Worm (Caenorhabditis elegans): Measurements from ENCODE around the gene aptf-2.

The aptf-2 gene

ce11 chrIV:13393246-13393716 lies 22.6 kb downstream of the aptf-2 start (continued):
- no peak for TF ChIP-seq daf-8 (GFP tag; IDR thresholded peaks at IDR 0.05)
- no peak for TF ChIP-seq unc-39 (tag; optimal IDR thresholded peaks at IDR 0.05)
- peak; percentile 97 for TF ChIP-seq aha-1 (tag)
- peak; percentile 31 for TF ChIP-seq pqm-1 (tag; optimal IDR thresholded peaks at IDR 0.05)
- peak; percentile 51 for TF ChIP-seq T20F7.1 (GFP tag; optimal IDR thresholded peaks at IDR 0.05)
- peak; percentile 5 for TF ChIP-seq mep-1 (tag; optimal IDR thresholded peaks at IDR 0.05)
- peak; percentile 21 for TF ChIP-seq nhr-77 (tag; optimal IDR thresholded peaks at IDR 0.05)
- peak; percentile 34 for TF ChIP-seq nhr-6 (tag; optimal IDR thresholded peaks at IDR 0.05)
- TF ChIP-seq pha-4 (GFP tag; IDR thresholded peaks at IDR 0.05), result no peak; the same call in 1 of the 2 replicates
- TF ChIP-seq pha-4 (tag; optimal IDR thresholded peaks at IDR 0.05), result no peak
- peak; percentile 7; the same call in 1 of the 2 replicates for TF ChIP-seq ceh-20 (GFP tag; IDR thresholded peaks at IDR 0.05)
- TF ChIP-seq mes-2 (tag; optimal IDR thresholded peaks at IDR 0.05; ENCODE audit: poor library complexity, severe bottlenecking), result peak; percentile 7
- TF ChIP-seq sdz-12 (GFP tag; optimal IDR thresholded peaks at IDR 0.05), result no peak
- TF ChIP-seq lin-1 (GFP tag; IDR thresholded peaks at IDR 0.05), result no peak
- peak; percentile 75 for TF ChIP-seq hlh-30 (tag; optimal IDR thresholded peaks at IDR 0.05; ENCODE audit: insufficient read depth)
- no peak for TF ChIP-seq zip-11 (GFP tag; IDR thresholded peaks at IDR 0.05)
- TF ChIP-seq F10B5.3 (tag; optimal IDR thresholded peaks at IDR 0.05), result no peak
- no peak; the same call in 1 of the 2 replicates for TF ChIP-seq tra-1 (GFP tag; IDR thresholded peaks at IDR 0.05)
- TF ChIP-seq dve-1 (tag; optimal IDR thresholded peaks at IDR 0.05; ENCODE audit: insufficient read depth), result peak; percentile 52
- no peak for TF ChIP-seq nhr-41 (GFP tag; IDR thresholded peaks at IDR 0.05)
- TF ChIP-seq unc-62 (GFP tag; optimal IDR thresholded peaks at IDR 0.05 in 1 of 2), result peak in 1 of 2 experiments; percentile 83
- TF ChIP-seq unc-62 (tag; optimal IDR thresholded peaks at IDR 0.05), result no peak
- no peak for TF ChIP-seq lsy-2 (tag; optimal IDR thresholded peaks at IDR 0.05)
- no peak for TF ChIP-seq madf-9 (GFP tag; conservative IDR thresholded peaks at IDR 0.05)
- TF ChIP-seq dmd-6 (GFP tag; IDR thresholded peaks at IDR 0.05), result peak; percentile 86
- TF ChIP-seq zfp-3 (GFP tag; conservative IDR thresholded peaks at IDR 0.05), result no peak
- no peak for TF ChIP-seq nhr-237 (tag; optimal IDR thresholded peaks at IDR 0.05)
- TF ChIP-seq nhr-42 (GFP tag; IDR thresholded peaks at IDR 0.05), result no peak
- TF ChIP-seq nhr-76 (tag; optimal IDR thresholded peaks at IDR 0.05), result no peak
- TF ChIP-seq lin-13 (GFP tag; optimal IDR thresholded peaks at IDR 0.05), result peak; percentile 23
- no peak for TF ChIP-seq ceh-28 (tag; optimal IDR thresholded peaks at IDR 0.05)
- no peak for TF ChIP-seq F26F4.8 (GFP tag; conservative IDR thresholded peaks at IDR 0.05)

ce11 chrIV:13392230-13392629 lies 23.6 kb downstream of the aptf-2 start:
- TF ChIP-seq unc-39 (tag; optimal IDR thresholded peaks at IDR 0.05) (no peak), lin-29 (GFP tag; IDR thresholded peaks at IDR 0.05) (no peak), sdz-12 (GFP tag; optimal IDR thresholded peaks at IDR 0.05) (peak; percentile 68), nhr-42 (GFP tag; IDR thresholded peaks at IDR 0.05) (0 out of 2 replicates have a peak, but pooled peaks have one; percentile 33), nhr-111 (GFP tag; optimal IDR thresholded peaks at IDR 0.05) (peak; percentile 13), mep-1 (tag; optimal IDR thresholded peaks at IDR 0.05) (no peak), ces-1 (GFP tag; optimal IDR thresholded peaks at IDR 0.05) (no peak), T26A8.4 (GFP tag; IDR thresholded peaks at IDR 0.05) (peak; percentile 46), lim-7 (GFP tag; IDR thresholded peaks at IDR 0.05) (0 out of 2 replicates have a peak, but pooled peaks have one; percentile 35), egl-43 (GFP tag; IDR thresholded peaks at IDR 0.05) (0 out of 2 replicates have a peak, but pooled peaks have one; percentile 44), set-16 (GFP tag; IDR thresholded peaks at IDR 0.05) (peak; percentile 26; the same call in 1 of the 2 replicates), aha-1 (tag) (peak; percentile 25)

ce11 chrIV:13390770-13391169 lies 25.1 kb downstream of the aptf-2 start:
- TF ChIP-seq R02D3.7 (tag; optimal IDR thresholded peaks at IDR 0.05) (no peak), aha-1 (tag) (peak; percentile 84), ceh-20 (GFP tag; IDR thresholded peaks at IDR 0.05) (no peak), fos-1 (tag; optimal IDR thresholded peaks at IDR 0.05) (no peak), ctbp-1 (GFP tag; IDR thresholded peaks at IDR 0.05) (0 out of 2 replicates have a peak, but pooled peaks have one; percentile 12), unc-62 (GFP tag; optimal IDR thresholded peaks at IDR 0.05 in 1 of 2) (peak in 1 of 2 experiments; percentile 91), unc-62 (tag; optimal IDR thresholded peaks at IDR 0.05) (no peak), gei-8 (GFP tag; optimal IDR thresholded peaks at IDR 0.05) (peak; percentile 35)

Data from whole organism, L4 larva.